Fruit fly (Drosophila melanogaster) whole organism, adult: ENCODE data around the gene CG12477.

Experiments
- CG11617 ChIP-seq: fragments of 200-800 bp; sonication (Bioruptor generic); optimal IDR thresholded peaks from 2 replicates; lab custom pipeline; 2017; ENCODE audit warnings: mild to moderate bottlenecking, missing biosample characterization, missing genetic modification reagents, missing genetic modification characterization
- CG12768 ChIP-seq: fragments of 200-800 bp; sonication (Bioruptor generic); optimal IDR thresholded peaks from 2 replicates; lab custom pipeline; 2017; ENCODE audit warnings: missing biosample characterization, missing genetic modification characterization, mild to moderate bottlenecking, moderate library complexity, missing genetic modification reagents
- CG14711 ChIP-seq: fragments of 200-800 bp; sonication (Bioruptor generic); optimal IDR thresholded peaks from 2 replicates; lab custom pipeline; 2018; ENCODE audit warnings: missing biosample characterization, mild to moderate bottlenecking, missing genetic modification characterization, moderate library complexity
- CG1620 ChIP-seq: fragments of 200-800 bp; sonication (Bioruptor generic); optimal IDR thresholded peaks from 2 replicates; lab custom pipeline; 2016; ENCODE audit warnings: missing biosample characterization, missing genetic modification characterization
- CG33017 ChIP-seq: fragments of 200-800 bp; sonication (Bioruptor generic); optimal IDR thresholded peaks from 2 replicates; lab custom pipeline; 2018; ENCODE audit warnings: missing biosample characterization, mild to moderate bottlenecking, missing genetic modification characterization, moderate library complexity
- CG5204 ChIP-seq: fragments of 200-800 bp; sonication (Bioruptor generic); optimal IDR thresholded peaks from 2 replicates; lab custom pipeline; 2016; ENCODE audit warnings: missing biosample characterization, missing genetic modification characterization
- CG7045 ChIP-seq: fragments of 200-800 bp; sonication (Bioruptor generic); optimal IDR thresholded peaks from 2 replicates; lab custom pipeline; 2017; ENCODE audit warnings: missing biosample characterization, mild to moderate bottlenecking, missing genetic modification characterization
- CG7101 ChIP-seq: fragments of 200-800 bp; sonication (Bioruptor generic); optimal IDR thresholded peaks from 2 replicates; lab custom pipeline; 2018; ENCODE audit warnings: missing biosample characterization, mild to moderate bottlenecking, missing genetic modification characterization, moderate library complexity
- Clk ChIP-seq: fragments of 200-800 bp; sonication (Bioruptor generic); optimal IDR thresholded peaks from 2 replicates; lab custom pipeline; 2017; ENCODE audit warnings: missing biosample characterization, missing genetic modification characterization
- Crg-1 ChIP-seq: fragments of 200-800 bp; sonication (Bioruptor generic); optimal IDR thresholded peaks from 2 replicates; lab custom pipeline; 2016; ENCODE audit warnings: missing biosample characterization, missing genetic modification characterization
- Mnt ChIP-seq: fragments of 200-800 bp; sonication (Bioruptor generic); optimal IDR thresholded peaks from 2 replicates; lab custom pipeline; 2016; ENCODE audit warnings: missing biosample characterization, mild to moderate bottlenecking, missing genetic modification characterization
- bab1 ChIP-seq: fragments of 200-800 bp; sonication (Bioruptor generic); optimal IDR thresholded peaks from 3 replicates; lab custom pipeline; 2019; ENCODE audit warnings: missing biosample characterization, mild to moderate bottlenecking, missing genetic modification characterization, moderate library complexity
- cic ChIP-seq: fragments of 200-800 bp; sonication (Bioruptor generic); optimal IDR thresholded peaks from 2 replicates; lab custom pipeline; 2017; ENCODE audit warnings: missing biosample characterization, mild to moderate bottlenecking, missing genetic modification characterization, moderate library complexity
- cnc ChIP-seq, 2 experiments: fragments of >200 bp; optimal IDR thresholded peaks; 2 replicates each; lab custom pipeline; 2017
- kay ChIP-seq: fragments of 200-800 bp; sonication (Bioruptor generic); peaks from one replicate; lab custom pipeline; 2016; ENCODE audit warnings: missing biosample characterization, missing genetic modification characterization, borderline replicate concordance
- ovo ChIP-seq: fragments of 200-800 bp; sonication (Bioruptor generic); optimal IDR thresholded peaks from 2 replicates; lab custom pipeline; 2016; ENCODE audit warnings: missing biosample characterization, missing genetic modification characterization
- pad ChIP-seq: fragments of 200-800 bp; sonication (Bioruptor generic); optimal IDR thresholded peaks from 3 replicates; lab custom pipeline; 2017; ENCODE audit warnings: missing biosample characterization, missing genetic modification characterization, mild to moderate bottlenecking, moderate library complexity, missing genetic modification reagents
- tj ChIP-seq: fragments of 200-800 bp; sonication (Bioruptor generic); optimal IDR thresholded peaks from 3 replicates; lab custom pipeline; 2017; ENCODE audit warnings: missing biosample characterization, mild to moderate bottlenecking, missing genetic modification characterization, moderate library complexity
- toe ChIP-seq: fragments of 200-800 bp; sonication (Bioruptor generic); optimal IDR thresholded peaks from 2 replicates; lab custom pipeline; 2016; ENCODE audit warnings: missing biosample characterization, missing genetic modification characterization

Gene CG12477

dm6 chr3L:18767950-18768781, 45.1 kb upstream of the CG12477 start:
- TF ChIP-seq pad (GFP tag; lab: Kevin White, UChicago) (no peak), CG1620 (GFP tag; lab: Kevin White, UChicago) (no peak), Mnt (GFP tag; lab: Kevin White, UChicago) (no peak), toe (GFP tag; lab: Kevin White, UChicago) (no peak), ovo (GFP tag; lab: Kevin White, UChicago) (no peak), Crg-1 (GFP tag; lab: Kevin White, UChicago) (no peak), tj (GFP tag; lab: Kevin White, UChicago) (no peak), Clk (GFP tag; lab: Kevin White, UChicago) (no peak), CG33017 (tag; lab: Kevin White, UChicago) (no peak), CG12768 (no peak), CG14711 (tag; lab: Kevin White, UChicago) (no peak), cic (GFP tag; lab: Kevin White, UChicago) (no peak), CG5204 (GFP tag; lab: Kevin White, UChicago) (no peak), CG7101 (tag; lab: Kevin White, UChicago) (no peak), CG7045 (no peak), kay (GFP tag; lab: Kevin White, UChicago) (no peak), CG11617 (GFP tag; lab: Kevin White, UChicago) (no peak)

dm6 chr3L:18765657-18766592, 42.9 kb upstream of the CG12477 start:
- peak; percentile 29 for TF ChIP-seq bab1 (GFP tag; lab: Kevin White, UChicago)
- TF ChIP-seq pad (GFP tag; lab: Kevin White, UChicago), result no peak
- peak; percentile 20 for TF ChIP-seq tj (GFP tag; lab: Kevin White, UChicago)
- peak; percentile 13 for TF ChIP-seq Mnt (GFP tag; lab: Kevin White, UChicago)
- no peak for TF ChIP-seq cic (GFP tag; lab: Kevin White, UChicago)
- peak; percentile 43 for TF ChIP-seq CG7045

dm6 chr3L:18763486-18764436, 40.7 kb upstream of the CG12477 start:
- TF ChIP-seq CG5204 (GFP tag; lab: Kevin White, UChicago) (no peak), Clk (GFP tag; lab: Kevin White, UChicago) (no peak), Crg-1 (GFP tag; lab: Kevin White, UChicago) (no peak), tj (GFP tag; lab: Kevin White, UChicago) (no peak), cic (GFP tag; lab: Kevin White, UChicago) (no peak)

dm6 chr3L:18761728-18762127, 38.7 kb upstream of the CG12477 start:
- TF ChIP-seq CG12768 (no peak), CG7101 (tag; lab: Kevin White, UChicago) (no peak), cnc (optimal IDR thresholded peaks at IDR 0.05; lab: Kevin White, UChicago) (no peak), bab1 (GFP tag; lab: Kevin White, UChicago) (peak; percentile 2), tj (GFP tag; lab: Kevin White, UChicago) (peak; percentile 56)

dm6 chr3L:18760421-18761045, 37.5 kb upstream of the CG12477 start:
- TF ChIP-seq kay (GFP tag; lab: Kevin White, UChicago) (peak; percentile 80), Mnt (GFP tag; lab: Kevin White, UChicago) (no peak), tj (GFP tag; lab: Kevin White, UChicago) (no peak)
